Fruit fly (Drosophila melanogaster) whole organism, embryonic: ENCODE results near the gene Gr64a.
A peak's percentile ranks its signal among the peaks of the same experiment; 100 is the strongest.

Experiments
- Atf6 ChIP-seq: fragments of 200-800 bp; sonication (Bioruptor generic); IDR thresholded peaks from 2 replicates; pipeline ENCODE4 v1.3.6; 2022; ENCODE audit warnings: missing biosample characterization, missing genetic modification characterization
- CG10321 ChIP-seq: fragments of 200-800 bp; sonication (Bioruptor generic); IDR thresholded peaks from 2 replicates; pipeline ENCODE4 v1.3.6; 2022; ENCODE audit warnings: missing biosample characterization, missing genetic modification characterization
- CG10462 ChIP-seq: fragments of 200-800 bp; sonication (Bioruptor generic); optimal IDR thresholded peaks from 2 replicates; lab custom pipeline; 2016; ENCODE audit warnings: missing biosample characterization, missing genetic modification characterization
- CG11398 ChIP-seq: fragments of 200-800 bp; sonication (Bioruptor generic); optimal IDR thresholded peaks from 2 replicates; lab custom pipeline; 2016; ENCODE audit warnings: missing biosample characterization, missing genetic modification characterization
- CG11560 ChIP-seq: fragments of 200-800 bp; sonication (Bioruptor generic); IDR thresholded peaks from 3 replicates; pipeline ENCODE4 v1.3.6; 2022; ENCODE audit warnings: missing biosample characterization, missing genetic modification characterization
- CG13287 ChIP-seq: fragments of 200-800 bp; sonication (Bioruptor generic); IDR thresholded peaks from 2 replicates; pipeline ENCODE4 v1.3.6; 2022; ENCODE audit warnings: missing biosample characterization, missing genetic modification characterization; ENCODE audit not compliant: partially characterized antibody
- CG13624 ChIP-seq: fragments of 200-800 bp; sonication (Bioruptor generic); optimal IDR thresholded peaks from 2 replicates; lab custom pipeline; 2016; ENCODE audit warnings: missing biosample characterization, missing genetic modification characterization
- CG14050 ChIP-seq: fragments of 200-800 bp; sonication (Bioruptor generic); IDR thresholded peaks from 3 replicates; pipeline ENCODE4 v1.3.6; 2022; ENCODE audit warnings: missing biosample characterization, missing genetic modification characterization
- CG15269 ChIP-seq: fragments of 200-800 bp; sonication (Bioruptor generic); optimal IDR thresholded peaks from 2 replicates; lab custom pipeline; 2018; ENCODE audit warnings: missing biosample characterization, mild to moderate bottlenecking, missing genetic modification characterization, moderate library complexity
- CG15696 ChIP-seq: fragments of 200-800 bp; sonication (Bioruptor generic); optimal IDR thresholded peaks from 2 replicates; lab custom pipeline; 2019; ENCODE audit warnings: missing biosample characterization, mild to moderate bottlenecking, missing genetic modification characterization, moderate library complexity
- CG16815 ChIP-seq: fragments of 200-800 bp; sonication (Bioruptor generic); optimal IDR thresholded peaks from 3 replicates; lab custom pipeline; 2017; ENCODE audit warnings: missing biosample characterization, mild to moderate bottlenecking, missing genetic modification characterization
- CG17186 ChIP-seq: fragments of 200-800 bp; sonication (Bioruptor generic); optimal IDR thresholded peaks from 3 replicates; lab custom pipeline; 2017; ENCODE audit warnings: missing biosample characterization, missing genetic modification reagents, missing genetic modification characterization
- CG17361 ChIP-seq: fragments of 200-800 bp; sonication (Bioruptor generic); IDR thresholded peaks from 3 replicates; pipeline ENCODE4 v1.3.6; 2022; ENCODE audit warnings: missing biosample characterization, missing genetic modification characterization
- CG17385 ChIP-seq: fragments of 200-800 bp; sonication (Bioruptor generic); optimal IDR thresholded peaks from 3 replicates; lab custom pipeline; 2018; ENCODE audit warnings: missing biosample characterization, mild to moderate bottlenecking, missing genetic modification characterization
- CG17802 ChIP-seq: fragments of 200-800 bp; sonication (Bioruptor generic); optimal IDR thresholded peaks from 2 replicates; lab custom pipeline; 2018; ENCODE audit warnings: missing biosample characterization, mild to moderate bottlenecking, missing genetic modification characterization, moderate library complexity
- CG18011 ChIP-seq: fragments of 200-800 bp; sonication (Bioruptor generic); optimal IDR thresholded peaks from 2 replicates; lab custom pipeline; 2017; ENCODE audit warnings: missing biosample characterization, missing genetic modification characterization, mild to moderate bottlenecking, moderate library complexity, missing genotype
- CG3065 ChIP-seq: fragments of 200-800 bp; sonication (Bioruptor generic); optimal IDR thresholded peaks from 2 replicates; lab custom pipeline; 2016; ENCODE audit warnings: missing biosample characterization, missing genetic modification characterization
- CG33213 ChIP-seq: fragments of 200-800 bp; sonication (Bioruptor generic); optimal IDR thresholded peaks from 3 replicates; lab custom pipeline; 2016; ENCODE audit warnings: missing biosample characterization, missing genetic modification characterization
- CG34422 ChIP-seq: fragments of 200-800 bp; sonication (Bioruptor generic); IDR thresholded peaks from 3 replicates; pipeline ENCODE4 v1.3.6; 2022; ENCODE audit warnings: missing biosample characterization, missing genetic modification characterization
- CG3726 ChIP-seq: fragments of 200-800 bp; sonication (Bioruptor generic); IDR thresholded peaks from 3 replicates; pipeline ENCODE4, ENCODE4 v1.3.6; 2022; ENCODE audit warnings: missing biosample characterization, missing genetic modification characterization
- CG42726 ChIP-seq: fragments of 200-800 bp; sonication (Bioruptor generic); IDR thresholded peaks from 2 replicates; pipeline ENCODE4 v1.3.6; 2022; ENCODE audit warnings: missing biosample characterization, missing genetic modification characterization; ENCODE audit not compliant: partially characterized antibody
- CG4424 ChIP-seq: fragments of 200-800 bp; sonication (Bioruptor generic); optimal IDR thresholded peaks from 3 replicates; lab custom pipeline; 2016; ENCODE audit warnings: missing biosample characterization, missing genetic modification characterization
- CG4730 ChIP-seq: fragments of 200-800 bp; sonication (Bioruptor generic); IDR thresholded peaks from 2 replicates; pipeline ENCODE4 v1.3.6; 2022; ENCODE audit warnings: missing biosample characterization, missing genetic modification characterization
- CG8478 ChIP-seq: fragments of >200 bp; optimal IDR thresholded peaks from 2 replicates; lab custom pipeline; 2018
- Deaf1 ChIP-seq: fragments of 200-800 bp; optimal IDR thresholded peaks from 3 replicates; lab custom pipeline; 2019; ENCODE audit warnings: missing biosample characterization, mild to moderate bottlenecking, missing genetic modification characterization, moderate library complexity
- Dll ChIP-seq: fragments of 200-800 bp; sonication (Bioruptor generic); IDR thresholded peaks from 4 replicates; pipeline ENCODE4 v1.3.6; 2022; ENCODE audit warnings: missing biosample characterization, missing genetic modification characterization; ENCODE audit not compliant: partially characterized antibody
- E2f1 ChIP-seq: fragments of 200-800 bp; sonication (Bioruptor generic); IDR thresholded peaks from 2 replicates; pipeline ENCODE4 v1.3.6; 2022; ENCODE audit warnings: missing biosample characterization, missing genetic modification characterization
- ERR ChIP-seq: fragments of 200-800 bp; sonication (Bioruptor generic); optimal IDR thresholded peaks from 2 replicates; lab custom pipeline; 2016; ENCODE audit warnings: missing biosample characterization, missing genetic modification characterization
- Eip74EF ChIP-seq, 2 experiments: fragments of 200-800 bp in 1 of 2; fragments of >200 bp in 1 of 2; sonication (Bioruptor generic) in 1 of 2; optimal IDR thresholded peaks; 2 replicates each; lab custom pipeline; 2017 to 2019; ENCODE audit warnings: missing biosample characterization in 2 of 2, missing genetic modification characterization in 2 of 2, mild to moderate bottlenecking in 1 of 2, moderate library complexity in 1 of 2
- Ets97D ChIP-seq: fragments of 200-800 bp; sonication (Bioruptor generic); optimal IDR thresholded peaks from 3 replicates; lab custom pipeline; 2016; ENCODE audit warnings: missing biosample characterization, missing genetic modification characterization
- Gsc ChIP-seq: fragments of 200-800 bp; sonication (Bioruptor generic); IDR thresholded peaks from 2 replicates; pipeline ENCODE4 v1.3.6; 2022; ENCODE audit warnings: missing biosample characterization, missing genetic modification characterization
- H2.0 ChIP-seq: fragments of 200-800 bp; sonication (Bioruptor generic); IDR thresholded peaks from 2 replicates; pipeline ENCODE4 v1.3.6; 2022; ENCODE audit warnings: missing biosample characterization, missing genetic modification characterization
- Ptx1 ChIP-seq: fragments of 200-800 bp; sonication (Bioruptor generic); IDR thresholded peaks from 2 replicates; pipeline ENCODE4 v1.3.6; 2022; ENCODE audit warnings: missing biosample characterization, missing genetic modification characterization
- Sox100B ChIP-seq: fragments of 200-800 bp; sonication (Bioruptor generic); optimal IDR thresholded peaks from 3 replicates; lab custom pipeline; 2018; ENCODE audit warnings: missing biosample characterization, mild to moderate bottlenecking, missing genetic modification characterization
- ac ChIP-seq: fragments of 200-800 bp; sonication (Bioruptor generic); optimal IDR thresholded peaks from 3 replicates; lab custom pipeline; 2017; ENCODE audit warnings: missing biosample characterization, mild to moderate bottlenecking, missing genetic modification characterization
- esg ChIP-seq: fragments of 200-800 bp; sonication (Bioruptor generic); conservative IDR thresholded peaks from 2 replicates; pipeline ENCODE4 v1.3.6; 2022; ENCODE audit warnings: missing biosample characterization, missing genetic modification characterization
- eve ChIP-seq, 2 experiments: fragments of >200 bp; optimal IDR thresholded peaks; 2 replicates each; lab custom pipeline; 2017; ENCODE audit warnings: missing biosample characterization in 2 of 2, missing genetic modification characterization in 2 of 2
- fd96Cb ChIP-seq: fragments of 200-800 bp; sonication (Bioruptor generic); optimal IDR thresholded peaks from 2 replicates; lab custom pipeline; 2018; ENCODE audit warnings: missing biosample characterization, mild to moderate bottlenecking, missing genetic modification characterization, moderate library complexity
- gro ChIP-seq: fragments of 200-800 bp; sonication (Bioruptor generic); optimal IDR thresholded peaks from 2 replicates; lab custom pipeline; 2016; ENCODE audit warnings: missing biosample characterization, missing genetic modification characterization
- her ChIP-seq: fragments of 200-800 bp; sonication (Bioruptor generic); optimal IDR thresholded peaks from 2 replicates; lab custom pipeline; 2016; ENCODE audit warnings: missing biosample characterization, missing genetic modification characterization
- insv ChIP-seq, 2 experiments: fragments of 200-800 bp; sonication (Bioruptor generic); optimal IDR thresholded peaks; 3 replicates each; lab custom pipeline; 2016 to 2018; ENCODE audit warnings: missing biosample characterization in 2 of 2, missing genetic modification characterization in 2 of 2
- odd ChIP-seq: fragments of 200-800 bp; sonication (Bioruptor generic); optimal IDR thresholded peaks from 2 replicates; lab custom pipeline; 2017; ENCODE audit warnings: missing biosample characterization, mild to moderate bottlenecking, missing genetic modification characterization
- pb ChIP-seq: fragments of 200-800 bp; sonication (Bioruptor generic); optimal IDR thresholded peaks from 3 replicates; lab custom pipeline; 2016; ENCODE audit warnings: missing biosample characterization, missing genetic modification characterization
- psq ChIP-seq: fragments of 200-800 bp; sonication (Bioruptor generic); optimal IDR thresholded peaks from 2 replicates; lab custom pipeline; 2017; ENCODE audit warnings: missing biosample characterization, missing genetic modification characterization
- repo ChIP-seq: fragments of 200-800 bp; sonication (Bioruptor generic); optimal IDR thresholded peaks from 2 replicates; lab custom pipeline; 2016; ENCODE audit warnings: missing biosample characterization, missing genetic modification characterization
- run ChIP-seq: fragments of 200-800 bp; sonication (Bioruptor generic); optimal IDR thresholded peaks from 3 replicates; lab custom pipeline; 2018; ENCODE audit warnings: missing biosample characterization, mild to moderate bottlenecking, missing genetic modification characterization
- salm ChIP-seq: fragments of 200-800 bp; sonication (Bioruptor generic); optimal IDR thresholded peaks from 2 replicates; lab custom pipeline; 2018; ENCODE audit warnings: missing biosample characterization, mild to moderate bottlenecking, missing genetic modification characterization
- sens ChIP-seq: fragments of 200-800 bp; sonication (Bioruptor generic); peaks from one replicate; lab custom pipeline; 2016; ENCODE audit warnings: missing biosample characterization, missing genetic modification characterization
- tin ChIP-seq: fragments of 200-800 bp; sonication (Bioruptor generic); optimal IDR thresholded peaks from 3 replicates; lab custom pipeline; 2016; ENCODE audit warnings: missing biosample characterization, missing genetic modification characterization
- tup ChIP-seq: fragments of 200-800 bp; sonication (Bioruptor generic); optimal IDR thresholded peaks from 2 replicates; lab custom pipeline; 2016; ENCODE audit warnings: missing biosample characterization, mild to moderate bottlenecking, missing genetic modification characterization, moderate library complexity

Gr64a gene

DNA sequence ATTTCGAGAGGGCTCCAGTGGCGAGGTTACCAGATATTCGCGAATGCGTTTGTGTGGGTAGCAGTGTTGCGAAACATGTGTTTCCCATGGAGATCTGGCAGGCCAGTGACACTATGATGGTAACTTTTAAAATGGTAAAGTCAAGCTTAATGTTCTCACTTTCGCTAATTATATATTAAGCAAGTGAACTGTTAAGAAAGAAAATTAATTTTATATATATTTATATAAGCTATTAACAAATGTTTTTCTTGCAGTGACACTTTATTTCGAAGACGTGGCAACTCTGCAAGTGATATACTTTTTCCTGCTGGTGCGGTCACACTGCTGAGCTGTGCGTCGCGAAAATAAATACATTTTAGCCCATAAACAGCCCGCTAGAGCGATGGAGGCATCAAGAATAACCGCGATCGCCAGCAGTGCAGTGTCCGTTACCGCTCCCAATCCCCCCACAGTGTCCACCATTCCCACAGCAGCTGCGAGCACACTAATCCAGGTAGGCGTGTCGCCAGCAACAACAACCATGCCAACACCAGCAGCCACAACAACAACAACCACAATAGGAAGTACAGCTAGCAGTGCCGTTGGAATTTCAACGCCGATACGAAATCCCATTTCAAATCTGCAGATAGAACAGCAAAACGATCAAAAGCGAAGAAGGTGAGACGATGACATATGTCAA lies 13.8 kb downstream of the Gr64a start, which contains the start of the genes CG11593 and Rcd5 (continued):
- no peak for TF ChIP-seq CG33213 (GFP tag; lab: Kevin White, UChicago)
- TF ChIP-seq eve (GFP tag; optimal IDR thresholded peaks at IDR 0.05; lab: Kevin White, UChicago): no peak
- no peak for TF ChIP-seq CG8478 (lab: Kevin White, UChicago)
- TF ChIP-seq CG4424 (GFP tag; lab: Kevin White, UChicago): peak; percentile 64
- TF ChIP-seq tup (GFP tag; lab: Kevin White, UChicago): peak; percentile 38
- peak; percentile 38 for TF ChIP-seq CG13287 (GFP tag; lab: Robert Waterston, UW)
- no peak for TF ChIP-seq CG13624
- TF ChIP-seq Deaf1 (tag; lab: Kevin White, UChicago): no peak
- TF ChIP-seq fd96Cb: peak; percentile 47
- peak; percentile 83 for TF ChIP-seq E2f1 (GFP tag; lab: Robert Waterston, UW)
- TF ChIP-seq Ptx1 (GFP tag; lab: Robert Waterston, UW): peak; percentile 91
- peak; percentile 69 for TF ChIP-seq CG17186 (GFP tag; lab: Kevin White, UChicago)
- no peak for TF ChIP-seq odd (GFP tag; lab: Kevin White, UChicago)
- TF ChIP-seq her (GFP tag; lab: Kevin White, UChicago): no peak
- TF ChIP-seq esg: peak; percentile 81
- no peak for TF ChIP-seq Dll
- TF ChIP-seq pb (GFP tag; lab: Kevin White, UChicago): no peak
- no peak for TF ChIP-seq run (tag; lab: Kevin White, UChicago)
- peak; percentile 50 for TF ChIP-seq CG15696 (tag; lab: Kevin White, UChicago)
- TF ChIP-seq H2.0 (GFP tag; lab: Robert Waterston, UW): peak; percentile 72
- no peak for TF ChIP-seq Eip74EF (GFP tag; optimal IDR thresholded peaks at IDR 0.05; lab: Kevin White, UChicago)
- TF ChIP-seq Sox100B (GFP tag; lab: Kevin White, UChicago): no peak
- TF ChIP-seq CG4730 (GFP tag; lab: Robert Waterston, UW): peak; percentile 72
- TF ChIP-seq salm: no peak
- TF ChIP-seq CG10321 (GFP tag; lab: Robert Waterston, UW): peak; percentile 52; the same call in 1 of the 2 replicates
- peak; percentile 37 for TF ChIP-seq CG17802 (tag; lab: Kevin White, UChicago)
- TF ChIP-seq ac: no peak
- no peak for TF ChIP-seq CG15269 (tag; lab: Kevin White, UChicago)
- TF ChIP-seq gro: no peak
- no peak for TF ChIP-seq ERR (GFP tag; lab: Kevin White, UChicago)
- no peak for TF ChIP-seq CG11398 (GFP tag; lab: Kevin White, UChicago)
- no peak for TF ChIP-seq repo
- TF ChIP-seq Ets97D (GFP tag; lab: Kevin White, UChicago): peak; percentile 25
- TF ChIP-seq CG14050: peak; percentile 62; the same call in 1 of the 3 replicates
- no peak for TF ChIP-seq CG18011 (GFP tag; lab: Kevin White, UChicago)
- peak; percentile 91 for TF ChIP-seq CG34422 (GFP tag; lab: Robert Waterston, UW)
- TF ChIP-seq CG42726: no peak
- TF ChIP-seq Atf6 (GFP tag; lab: Robert Waterston, UW): peak; percentile 62
- peak in 1 of 2 experiments; percentile 19 for TF ChIP-seq insv (GFP tag; optimal IDR thresholded peaks at IDR 0.05; lab: Kevin White, UChicago)
- peak; percentile 73 for TF ChIP-seq sens (GFP tag; lab: Kevin White, UChicago)
- no peak; the same call in 2 of the 3 replicates for TF ChIP-seq CG17361
- TF ChIP-seq CG17385 (GFP tag; lab: Kevin White, UChicago): peak; percentile 48
- TF ChIP-seq CG10462 (GFP tag; lab: Kevin White, UChicago): no peak
- peak; percentile 55; the same call in 1 of the 3 replicates for TF ChIP-seq CG3726 (GFP tag; lab: Robert Waterston, UW)
- peak; percentile 50 for TF ChIP-seq Gsc (GFP tag; lab: Robert Waterston, UW)
- peak; percentile 61 for TF ChIP-seq tin (GFP tag; lab: Kevin White, UChicago)
- peak; percentile 80 for TF ChIP-seq CG3065 (GFP tag; lab: Kevin White, UChicago)
- peak; percentile 77; the same call in 2 of the 3 replicates for TF ChIP-seq CG11560 (tag; lab: Robert Waterston, UW)
- peak; percentile 16 for TF ChIP-seq psq (GFP tag; lab: Kevin White, UChicago)
- peak; percentile 48 for TF ChIP-seq CG16815
